Worm (Caenorhabditis elegans): Measurements from ENCODE around the gene nspg-11.
A peak's percentile ranks its signal among the peaks of the same experiment; 100 is the strongest.

nspg-11 gene

ce11 chrIV:9323989-9324506 is at the start of gene nspg-11, which contains the start of gene F49C12.15:
TSS of gene nspg-11 (minus strand) at chrIV:9324089.
TSS of gene F49C12.15 (plus strand) at chrIV:9324456.
- no peak for TF ChIP-seq Y67H2A.10 (GFP tag; conservative IDR thresholded peaks at IDR 0.05)

ce11 chrIV:9371126-9371525 is 47.2 kb upstream of the nspg-11 start, which contains the start of gene fbxc-58:
TSS of gene fbxc-58 (plus strand) at chrIV:9371508.
- TF ChIP-seq unc-62 (GFP tag; optimal IDR thresholded peaks at IDR 0.05) (peak; percentile 96), nhr-80 (tag; optimal IDR thresholded peaks at IDR 0.05) (peak; percentile 33), cebp-1 (GFP tag; IDR thresholded peaks at IDR 0.05) (peak; percentile 93), cebp-1 (tag; optimal IDR thresholded peaks at IDR 0.05) (peak; percentile 93), somi-1 (GFP tag; optimal IDR thresholded peaks at IDR 0.05) (no peak), Y53F4B.3 (GFP tag; IDR thresholded peaks at IDR 0.05) (no peak), let-526 (GFP tag; IDR thresholded peaks at IDR 0.05) (no peak)

- TF ChIP-seq T26A5.8 (tag; optimal IDR thresholded peaks at IDR 0.05) (no peak), egrh-3 (GFP tag; IDR thresholded peaks at IDR 0.05) (no peak), rec-8 (tag; optimal IDR thresholded peaks at IDR 0.05) (no peak), pbrm-1 (GFP tag; IDR thresholded peaks at IDR 0.05) (no peak), mes-4 (tag; optimal IDR thresholded peaks at IDR 0.05) (no peak), aptf-2 (GFP tag; conservative IDR thresholded peaks at IDR 0.05) (no peak), xnd-1 (tag; optimal IDR thresholded peaks at IDR 0.05) (peak; percentile 89), F49E8.2 (tag; optimal IDR thresholded peaks at IDR 0.05; ENCODE audit: insufficient read depth) (peak; percentile 42), hsf-1 (GFP tag; IDR thresholded peaks at IDR 0.05) (0 out of 2 replicates have a peak, but pooled peaks have one; percentile 16), bed-2 (GFP tag; IDR thresholded peaks at IDR 0.05) (no peak), atf-7 (tag; optimal IDR thresholded peaks at IDR 0.05) (no peak), lin-54 (GFP tag; optimal IDR thresholded peaks at IDR 0.05) (peak; percentile 70), cebp-1 (GFP tag; IDR thresholded peaks at IDR 0.05) (no peak), cebp-1 (tag; optimal IDR thresholded peaks at IDR 0.05) (no peak), nhr-179 (tag; optimal IDR thresholded peaks at IDR 0.05) (no peak), ztf-25 (GFP tag; IDR thresholded peaks at IDR 0.05) (no peak), let-526 (GFP tag; IDR thresholded peaks at IDR 0.05) (no peak), dpl-1 (GFP tag; optimal IDR thresholded peaks at IDR 0.05) (peak; percentile 76), madf-6 (GFP tag; IDR thresholded peaks at IDR 0.05) (peak; percentile 96), ztf-28 (GFP tag; IDR thresholded peaks at IDR 0.05) (no peak), F22D6.2 (tag; optimal IDR thresholded peaks at IDR 0.05) (no peak), B0261.1 (tag; optimal IDR thresholded peaks at IDR 0.05) (no peak), ceh-79 (tag; optimal IDR thresholded peaks at IDR 0.05) (no peak), dpff-1 (tag; optimal IDR thresholded peaks at IDR 0.05) (no peak), C17E4.6 (GFP tag; IDR thresholded peaks at IDR 0.05) (no peak), rcor-1 (GFP tag; IDR thresholded peaks at IDR 0.05) (no peak), Y56A3A.18 (GFP tag; IDR thresholded peaks at IDR 0.05) (no peak), repo-1 (tag; optimal IDR thresholded peaks at IDR 0.05) (no peak), gei-17 (GFP tag; optimal IDR thresholded peaks at IDR 0.05) (no peak), F37B4.10 (GFP tag; IDR thresholded peaks at IDR 0.05) (no peak), F10E7.11 (tag; optimal IDR thresholded peaks at IDR 0.05) (no peak), ceh-58 (GFP tag; IDR thresholded peaks at IDR 0.05) (no peak), hrde-1 (tag; optimal IDR thresholded peaks at IDR 0.05; ENCODE audit: borderline replicate concordance) (no peak), Y67H2A.10 (GFP tag; conservative IDR thresholded peaks at IDR 0.05) (no peak), ceh-91 (GFP tag; IDR thresholded peaks at IDR 0.05) (peak; percentile 76), tlf-1 (GFP tag; optimal IDR thresholded peaks at IDR 0.05) (peak; percentile 50), madf-8 (GFP tag; conservative IDR thresholded peaks at IDR 0.05) (peak; percentile 82), snpc-4 (GFP tag; optimal IDR thresholded peaks at IDR 0.05) (peak; percentile 10), snpc-4 (tag; optimal IDR thresholded peaks at IDR 0.05) (peak in 2 of 4 experiments; percentile 9 to 48)
Observed at ce11 chrIV:9367852-9368627, 44.2 kb upstream of the nspg-11 start.

Measured in whole organism, young adult.